Worm (Caenorhabditis elegans) whole organism, young adult: Measurements from ENCODE around the gene T23B12.6.

Source experiments
- D2030.7 ChIP-seq: fragments of 200-800 bp; sonication (Bioruptor generic); IDR thresholded peaks from 2 replicates; pipeline ENCODE4 v1.3.6; 2022; ENCODE audit warnings: missing genetic modification reagents, missing genetic modification characterization, missing compliant biosample characterization
- ama-1 ChIP-seq, 3 experiments: fragments of 150-350 bp in 1 of 3; sonication (generic microtip) in 2 of 3; optimal IDR thresholded peaks; 2 replicates each; lab custom pipeline; 2014 to 2018; ENCODE audit warnings: missing biosample characterization in 2 of 3, missing genetic modification characterization in 2 of 3, missing genetic modification reagents in 2 of 3
- ceh-91 ChIP-seq: fragments of 200-800 bp; sonication (Bioruptor generic); IDR thresholded peaks from 2 replicates; pipeline ENCODE4 v1.3.6; 2022; ENCODE audit warnings: missing genetic modification reagents, missing genetic modification characterization, missing compliant biosample characterization
- dpl-1 ChIP-seq: fragments of 150-350 bp; optimal IDR thresholded peaks from 2 replicates; lab custom pipeline; 2014; ENCODE audit warnings: missing biosample characterization, missing genetic modification reagents, missing genetic modification characterization
- hmg-1.2 ChIP-seq: fragments of 200-800 bp; sonication (Bioruptor generic); IDR thresholded peaks from 2 replicates; pipeline ENCODE4 v1.3.6; 2022; ENCODE audit warnings: missing genetic modification reagents, missing genetic modification characterization, missing compliant biosample characterization
- lsl-1 ChIP-seq: fragments of 200-800 bp; sonication (Bioruptor generic); optimal IDR thresholded peaks from 2 replicates; lab custom pipeline; 2018; ENCODE audit warnings: mild to moderate bottlenecking, missing genetic modification characterization, moderate library complexity, missing compliant biosample characterization
- madf-8 ChIP-seq: fragments of 200-800 bp; sonication (Bioruptor generic); conservative IDR thresholded peaks from 2 replicates; pipeline ENCODE4 v1.3.6; 2022; ENCODE audit warnings: missing genetic modification reagents, missing genetic modification characterization, missing compliant biosample characterization
- nhr-120 ChIP-seq: fragments of 200-800 bp; sonication (Bioruptor generic); IDR thresholded peaks from 2 replicates; pipeline ENCODE4 v1.3.6; 2022; ENCODE audit warnings: missing genetic modification characterization, missing compliant biosample characterization
- pbrm-1 ChIP-seq: fragments of 200-800 bp; sonication (Bioruptor generic); IDR thresholded peaks from 2 replicates; pipeline ENCODE4 v1.3.6; 2022; ENCODE audit warnings: missing genetic modification reagents, missing genetic modification characterization, missing compliant biosample characterization
- unc-62 ChIP-seq: fragments of 150-350 bp; optimal IDR thresholded peaks from 2 replicates; lab custom pipeline; 2014; ENCODE audit warnings: missing biosample characterization, missing genetic modification reagents, missing genetic modification characterization
- xnd-1 ChIP-seq: sonication (generic microtip); optimal IDR thresholded peaks from 2 replicates; lab custom pipeline; 2016; ENCODE audit warnings: missing genotype, missing genetic modification reagents, missing genetic modification characterization, missing compliant biosample characterization
- zfh-2 ChIP-seq: fragments of 200-800 bp; sonication (Bioruptor generic); conservative IDR thresholded peaks from 2 replicates; pipeline ENCODE4 v1.3.6; 2022; ENCODE audit warnings: missing genetic modification reagents, missing genetic modification characterization, missing compliant biosample characterization
- ztf-28 ChIP-seq: fragments of 200-800 bp; sonication (Bioruptor generic); IDR thresholded peaks from 2 replicates; pipeline ENCODE4 v1.3.6; 2022; ENCODE audit warnings: missing genetic modification reagents, missing genetic modification characterization, missing compliant biosample characterization

DNA sequence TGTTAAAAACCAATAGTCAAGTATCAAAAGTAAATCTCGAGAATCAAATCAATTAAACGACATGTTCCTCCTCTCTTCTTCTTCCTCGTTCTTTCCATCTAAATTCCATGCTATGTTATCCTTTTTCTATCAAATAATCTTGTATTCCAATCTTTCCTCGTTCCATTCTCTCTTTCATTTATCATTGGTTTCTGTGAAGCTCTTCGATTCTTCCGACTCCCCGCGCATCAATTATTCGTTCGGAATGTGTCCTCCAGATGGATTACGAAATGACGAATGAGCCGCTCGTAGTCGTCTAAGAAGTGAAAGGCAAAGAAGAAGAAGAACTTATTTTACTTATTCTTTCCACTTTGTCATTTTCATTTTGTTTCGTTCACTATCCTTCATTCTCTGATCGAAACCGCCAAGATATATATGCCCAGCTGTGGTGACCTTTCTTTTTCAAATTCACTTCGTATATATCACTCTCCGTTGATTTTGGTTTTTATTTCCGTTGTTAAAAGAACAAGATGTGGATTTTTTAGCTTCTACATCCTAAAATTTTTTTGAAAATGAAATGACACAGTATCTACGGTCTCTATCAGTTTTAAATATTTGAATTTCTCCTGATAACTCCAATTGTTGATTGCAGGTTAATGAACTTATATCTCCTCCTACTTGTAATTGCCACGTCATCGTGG is 34.2 kb upstream of the T23B12.6 start, which contains the start of gene pxn-1:
- TF ChIP-seq ztf-28 (GFP tag; lab: Robert Waterston, UW) = no peak
- TF ChIP-seq zfh-2 = no peak
- TF ChIP-seq lsl-1 = no peak
- no peak for TF ChIP-seq D2030.7 (GFP tag; lab: Robert Waterston, UW)
- no peak for TF ChIP-seq unc-62 (GFP tag; lab: Kevin White, UChicago)
- no peak for TF ChIP-seq hmg-1.2 (GFP tag; lab: Robert Waterston, UW)
- TF ChIP-seq pbrm-1 (GFP tag; lab: Robert Waterston, UW) = no peak
- no peak for TF ChIP-seq madf-8 (GFP tag; lab: Robert Waterston, UW)
- TF ChIP-seq ceh-91 = no peak
- TF ChIP-seq nhr-120 (GFP tag; lab: Robert Waterston, UW) = no peak
- no peak for TF ChIP-seq xnd-1 (tag; lab: Kevin White, UChicago)
- no peak for TF ChIP-seq ama-1 (optimal IDR thresholded peaks at IDR 0.05; lab: Kevin White, UChicago)
- TF ChIP-seq ama-1 (GFP tag; optimal IDR thresholded peaks at IDR 0.05; lab: Kevin White, UChicago) = no peak
- TF ChIP-seq dpl-1 = no peak
